Fruit fly (Drosophila melanogaster): ENCODE data around the gene Ten-a.

Ten-a gene

DNA sequence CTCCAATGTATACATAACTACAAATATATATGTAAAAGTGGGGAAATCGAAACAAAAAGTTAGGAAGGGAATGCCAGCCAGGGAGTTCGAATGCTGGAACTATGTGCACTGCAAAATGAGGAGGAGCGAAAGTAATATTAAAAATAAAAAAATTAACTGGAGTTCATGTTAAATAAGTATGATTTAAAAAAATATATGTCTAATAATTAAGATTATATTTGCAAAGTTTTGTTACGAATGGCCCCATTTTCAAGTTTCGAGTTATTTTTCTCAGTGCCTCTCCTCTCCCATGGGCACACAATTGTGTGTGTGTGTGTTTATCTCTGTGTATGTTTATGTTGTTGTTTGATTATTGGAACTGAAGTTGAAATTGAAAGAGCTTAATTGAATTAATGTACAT lies 198.9 kb downstream of the Ten-a start (continued):
- no peak for TF ChIP-seq hb (GFP tag; IDR thresholded peaks at IDR 0.05; ENCODE audit: partially characterized antibody)
- no peak for TF ChIP-seq CG10543 (GFP tag; optimal IDR thresholded peaks at IDR 0.05)
- TF ChIP-seq CG8281 (tag; optimal IDR thresholded peaks at IDR 0.05) = no peak
- TF ChIP-seq Aef1 (GFP tag; IDR thresholded peaks at IDR 0.05) = no peak
- TF ChIP-seq cato (GFP tag; optimal IDR thresholded peaks at IDR 0.05; ENCODE audit: borderline replicate concordance) = no peak
- no peak for TF ChIP-seq CG11696 (GFP tag; IDR thresholded peaks at IDR 0.05)
- TF ChIP-seq ase (GFP tag; IDR thresholded peaks at IDR 0.05) = peak; percentile 51; the same call in 1 of the 3 replicates
- no peak for TF ChIP-seq Jarid2 (GFP tag; optimal IDR thresholded peaks at IDR 0.05)
- TF ChIP-seq bigmax (GFP tag; optimal IDR thresholded peaks at IDR 0.05) = no peak
- TF ChIP-seq esg (GFP tag; conservative IDR thresholded peaks at IDR 0.05) = peak; percentile 20; the same call in 1 of the 2 replicates
- TF ChIP-seq CG17612 (GFP tag; IDR thresholded peaks at IDR 0.05) = no peak
- TF ChIP-seq CG7963 (GFP tag; IDR thresholded peaks at IDR 0.05; ENCODE audit: partially characterized antibody) = no peak
- TF ChIP-seq CG3281 (GFP tag; optimal IDR thresholded peaks at IDR 0.05) = peak; percentile 15
- TF ChIP-seq CG8089 (GFP tag; optimal IDR thresholded peaks at IDR 0.05) = no peak
- no peak for TF ChIP-seq usp (GFP tag; optimal IDR thresholded peaks at IDR 0.05)
- peak; percentile 32 for TF ChIP-seq CG12942 (GFP tag; optimal IDR thresholded peaks at IDR 0.05)
- TF ChIP-seq Ptx1 (GFP tag; IDR thresholded peaks at IDR 0.05) = peak; percentile 65
- TF ChIP-seq stc (GFP tag; IDR thresholded peaks at IDR 0.05) = peak; percentile 58; the same call in 1 of the 2 replicates
- TF ChIP-seq CG32772 (GFP tag; IDR thresholded peaks at IDR 0.05) = peak; percentile 66; the same call in 1 of the 2 replicates
- no peak for TF ChIP-seq Dbx (GFP tag; IDR thresholded peaks at IDR 0.05)
- no peak for TF ChIP-seq Kr (GFP tag; optimal IDR thresholded peaks at IDR 0.05)
- no peak for TF ChIP-seq CG15073 (GFP tag; optimal IDR thresholded peaks at IDR 0.05)
- TF ChIP-seq sima (GFP tag; optimal IDR thresholded peaks at IDR 0.05) = no peak
- TF ChIP-seq CG3163 (GFP tag; optimal IDR thresholded peaks at IDR 0.05) = no peak
- TF ChIP-seq Tbp (GFP tag; optimal IDR thresholded peaks at IDR 0.05) = no peak
- no peak for TF ChIP-seq zf30C (GFP tag; optimal IDR thresholded peaks at IDR 0.05)
- no peak for TF ChIP-seq CG12219 (GFP tag; optimal IDR thresholded peaks at IDR 0.05)
- no peak for TF ChIP-seq corto (GFP tag; optimal IDR thresholded peaks at IDR 0.05)
- no peak for TF ChIP-seq rib (GFP tag; IDR thresholded peaks at IDR 0.05)
- no peak for TF ChIP-seq gfzf (GFP tag; optimal IDR thresholded peaks at IDR 0.05)
- peak; percentile 29 for TF ChIP-seq HHEX (GFP tag; optimal IDR thresholded peaks at IDR 0.05)
- TF ChIP-seq tup (GFP tag; optimal IDR thresholded peaks at IDR 0.05) = no peak
- no peak for TF ChIP-seq Dfd (GFP tag; optimal IDR thresholded peaks at IDR 0.05)
- peak; percentile 34; the same call in 1 of the 3 replicates for TF ChIP-seq tgo (GFP tag; IDR thresholded peaks at IDR 0.05)
- no peak for TF ChIP-seq MTF-1 (GFP tag; optimal IDR thresholded peaks at IDR 0.05; ENCODE audit: borderline replicate concordance)
- no peak for TF ChIP-seq so (GFP tag; IDR thresholded peaks at IDR 0.05)
- no peak for TF ChIP-seq HLH54F (GFP tag; optimal IDR thresholded peaks at IDR 0.05)
- peak; percentile 21 for TF ChIP-seq sqz (GFP tag; optimal IDR thresholded peaks at IDR 0.05)
- TF ChIP-seq CG17186 (GFP tag; optimal IDR thresholded peaks at IDR 0.05) = no peak
- no peak for TF ChIP-seq nom (GFP tag; optimal IDR thresholded peaks at IDR 0.05)
- no peak for TF ChIP-seq gro (GFP tag; optimal IDR thresholded peaks at IDR 0.05)
- peak; percentile 69 for TF ChIP-seq CG6689 (GFP tag; IDR thresholded peaks at IDR 0.05)
- no peak for TF ChIP-seq CG13296 (GFP tag; optimal IDR thresholded peaks at IDR 0.05)
- TF ChIP-seq dysf (GFP tag; IDR thresholded peaks at IDR 0.05) = peak; percentile 57; the same call in 2 of the 3 replicates
- TF ChIP-seq en (GFP tag; optimal IDR thresholded peaks at IDR 0.05) = no peak
- TF ChIP-seq CG34224 (GFP tag; IDR thresholded peaks at IDR 0.05; ENCODE audit: partially characterized antibody) = no peak
- TF ChIP-seq btn (GFP tag; optimal IDR thresholded peaks at IDR 0.05) = no peak
- TF ChIP-seq unc-4 (GFP tag; IDR thresholded peaks at IDR 0.05; ENCODE audit: partially characterized antibody) = no peak
- no peak for TF ChIP-seq dimm (GFP tag; IDR thresholded peaks at IDR 0.05)
- no peak for TF ChIP-seq da (GFP tag; optimal IDR thresholded peaks at IDR 0.05)
- TF ChIP-seq Ravus (GFP tag; IDR thresholded peaks at IDR 0.05) = no peak
- peak; percentile 78 for TF ChIP-seq CG11504 (tag; optimal IDR thresholded peaks at IDR 0.05)
